Fruit fly (Drosophila melanogaster): Measurements from ENCODE around the gene CG15743.
A peak's percentile ranks its signal among the peaks of the same experiment; 100 is the strongest.

Gene CG15743

dm6 chrX:13320697-13321445 lies 35.4 kb downstream of the CG15743 start (continued):
- peak; percentile 45 for TF ChIP-seq CG13775 (GFP tag; optimal IDR thresholded peaks at IDR 0.05)
- no peak for TF ChIP-seq Asciz (GFP tag; optimal IDR thresholded peaks at IDR 0.05)
- no peak for TF ChIP-seq CG15696 (tag; optimal IDR thresholded peaks at IDR 0.05)
- peak; percentile 36 for TF ChIP-seq lab (GFP tag; optimal IDR thresholded peaks at IDR 0.05)
- TF ChIP-seq dati (GFP tag; IDR thresholded peaks at IDR 0.05): no peak
- no peak for TF ChIP-seq dysf (GFP tag; IDR thresholded peaks at IDR 0.05)
- no peak for TF ChIP-seq chif (GFP tag; optimal IDR thresholded peaks at IDR 0.05)
- TF ChIP-seq gsb-n (tag; optimal IDR thresholded peaks at IDR 0.05): no peak
- no peak for TF ChIP-seq CG12299 (tag; optimal IDR thresholded peaks at IDR 0.05)
- TF ChIP-seq Ets65A (GFP tag): peak; percentile 43
- TF ChIP-seq ap (GFP tag; IDR thresholded peaks at IDR 0.05): no peak
- TF ChIP-seq Max (GFP tag; optimal IDR thresholded peaks at IDR 0.05): no peak
- no peak for TF ChIP-seq HmgZ (tag; optimal IDR thresholded peaks at IDR 0.05)
- TF ChIP-seq Nf-YA (GFP tag; IDR thresholded peaks at IDR 0.05): no peak
- TF ChIP-seq yki (optimal IDR thresholded peaks at IDR 0.05): no peak
- no peak for TF ChIP-seq CG31388 (GFP tag; optimal IDR thresholded peaks at IDR 0.05)
- no peak for TF ChIP-seq tgo (GFP tag; IDR thresholded peaks at IDR 0.05)
- TF ChIP-seq Neu2 (GFP tag; optimal IDR thresholded peaks at IDR 0.05; ENCODE audit: borderline replicate concordance): no peak
- TF ChIP-seq CG9876 (GFP tag; optimal IDR thresholded peaks at IDR 0.05): no peak
- TF ChIP-seq Hey (tag; optimal IDR thresholded peaks at IDR 0.05): no peak
- TF ChIP-seq CG10321 (GFP tag; IDR thresholded peaks at IDR 0.05): no peak
- 0 out of 2 replicates have a peak, but pooled peaks have one; percentile 27 for TF ChIP-seq sisA (GFP tag; IDR thresholded peaks at IDR 0.05)
- no peak for TF ChIP-seq CG14441 (GFP tag; IDR thresholded peaks at IDR 0.05)
- no peak for TF ChIP-seq Hr78 (GFP tag; optimal IDR thresholded peaks at IDR 0.05)
- TF ChIP-seq ara (GFP tag; IDR thresholded peaks at IDR 0.05): no peak
- TF ChIP-seq CG18619 (GFP tag; optimal IDR thresholded peaks at IDR 0.05): peak; percentile 16
- TF ChIP-seq fu2 (GFP tag; optimal IDR thresholded peaks at IDR 0.05): no peak
- no peak for TF ChIP-seq Camta (GFP tag; optimal IDR thresholded peaks at IDR 0.05)
- peak; percentile 17 for TF ChIP-seq Ssrp (tag; optimal IDR thresholded peaks at IDR 0.05)
- TF ChIP-seq ac (GFP tag; optimal IDR thresholded peaks at IDR 0.05): no peak
- no peak for TF ChIP-seq nerfin-2 (GFP tag; IDR thresholded peaks at IDR 0.05; ENCODE audit: partially characterized antibody)
- TF ChIP-seq CG13424 (tag; optimal IDR thresholded peaks at IDR 0.05): peak; percentile 9
- TF ChIP-seq eyg (GFP tag; optimal IDR thresholded peaks at IDR 0.05): no peak
- no peak for TF ChIP-seq CG8478 (optimal IDR thresholded peaks at IDR 0.05)
- TF ChIP-seq aop (GFP tag; IDR thresholded peaks at IDR 0.05): no peak
- no peak for TF ChIP-seq unc-4 (GFP tag; IDR thresholded peaks at IDR 0.05; ENCODE audit: partially characterized antibody)
- TF ChIP-seq CG1529 (GFP tag; optimal IDR thresholded peaks at IDR 0.05): no peak
- no peak for TF ChIP-seq ranshi (GFP tag; IDR thresholded peaks at IDR 0.05)
- no peak for TF ChIP-seq HmgD (GFP tag; optimal IDR thresholded peaks at IDR 0.05)
- no peak for TF ChIP-seq ci (GFP tag; IDR thresholded peaks at IDR 0.05)
- TF ChIP-seq CG9797 (GFP tag; optimal IDR thresholded peaks at IDR 0.05): no peak
- TF ChIP-seq disco-r (GFP tag; optimal IDR thresholded peaks at IDR 0.05): no peak
- TF ChIP-seq fd3F (GFP tag; optimal IDR thresholded peaks at IDR 0.05): no peak
- TF ChIP-seq ssp (GFP tag; IDR thresholded peaks at IDR 0.05): no peak
- TF ChIP-seq sug (tag; optimal IDR thresholded peaks at IDR 0.05): no peak
- TF ChIP-seq E2f1 (GFP tag; IDR thresholded peaks at IDR 0.05): no peak
- TF ChIP-seq z (GFP tag; IDR thresholded peaks at IDR 0.05): no peak
- no peak for TF ChIP-seq sima (GFP tag; optimal IDR thresholded peaks at IDR 0.05)
- TF ChIP-seq CG4707 (GFP tag; optimal IDR thresholded peaks at IDR 0.05): no peak
- TF ChIP-seq CG13296 (GFP tag; optimal IDR thresholded peaks at IDR 0.05): no peak
- TF ChIP-seq Hsf (GFP tag; optimal IDR thresholded peaks at IDR 0.05): no peak
- no peak for TF ChIP-seq CrebB (tag; optimal IDR thresholded peaks at IDR 0.05)

Data from whole organism, embryonic.